Fruit fly (Drosophila melanogaster) whole organism: ENCODE results near the gene lab.

Experiments
- CG8478 ChIP-seq: fragments of >200 bp; optimal IDR thresholded peaks from 2 replicates; lab custom pipeline; 2018; ENCODE audit warnings: inconsistent platforms
- Dll ChIP-seq: fragments of >200 bp; optimal IDR thresholded peaks from 2 replicates; lab custom pipeline; 2017
- EcR ChIP-seq, 2 experiments: fragments of >200 bp; optimal IDR thresholded peaks; 2 replicates each; lab custom pipeline; 2017; ENCODE audit warnings: missing biosample characterization in 2 of 2, missing genetic modification characterization in 2 of 2, missing genetic modification reagents in 2 of 2
- pan ChIP-seq: fragments of >200 bp; optimal IDR thresholded peaks from 2 replicates; lab custom pipeline; 2017
- psq ChIP-seq: fragments of >200 bp; optimal IDR thresholded peaks from 2 replicates; lab custom pipeline; 2017
- usp ChIP-seq: fragments of >200 bp; optimal IDR thresholded peaks from 2 replicates; lab custom pipeline; 2017; ENCODE audit warnings: missing biosample characterization, missing genetic modification characterization, mixed read lengths

lab gene

dm6 chr3R:6687219-6687618 lies 8.8 kb upstream of the lab start:
- TF ChIP-seq CG8478 (no peak), usp (no peak), EcR (GFP tag; optimal IDR thresholded peaks at IDR 0.05; lab: Kevin White, UChicago) (no peak), pan (lab: Kevin White, UChicago) (no peak), psq (no peak), Dll (no peak)

dm6 chr3R:6686428-6686827 lies 8.0 kb upstream of the lab start, which contains the start of gene Ccp84Ag:
TSS of gene Ccp84Ag (plus strand) at chr3R:6686728.
- TF ChIP-seq pan (lab: Kevin White, UChicago): no peak
- no peak for TF ChIP-seq EcR (GFP tag; optimal IDR thresholded peaks at IDR 0.05; lab: Kevin White, UChicago)
- TF ChIP-seq CG8478: no peak
- TF ChIP-seq psq: no peak
- no peak for TF ChIP-seq Dll

- TF ChIP-seq EcR (GFP tag; optimal IDR thresholded peaks at IDR 0.05; lab: Kevin White, UChicago) (no peak), psq (no peak), CG8478 (no peak), usp (no peak), Dll (no peak), pan (lab: Kevin White, UChicago) (no peak)
Observed at dm6 chr3R:6684145-6684544, 5.8 kb upstream of the lab start, which contains the start of gene Edg84A. TSS of gene Edg84A (plus strand) at chr3R:6684445.

- no peak for TF ChIP-seq Dll
Observed at dm6 chr3R:6683671-6684070, 5.3 kb upstream of the lab start.

dm6 chr3R:6683135-6683534 lies 4.7 kb upstream of the lab start:
- no peak for TF ChIP-seq pan (lab: Kevin White, UChicago)
- no peak for TF ChIP-seq CG8478
- TF ChIP-seq usp: no peak

- TF ChIP-seq CG8478 (no peak), psq (no peak), EcR (GFP tag; optimal IDR thresholded peaks at IDR 0.05; lab: Kevin White, UChicago) (no peak), pan (lab: Kevin White, UChicago) (no peak), usp (no peak), Dll (no peak)
Observed at dm6 chr3R:6674548-6674947, 3.8 kb downstream of the lab start.

- TF ChIP-seq psq: no peak
- TF ChIP-seq Dll: no peak
- TF ChIP-seq EcR (GFP tag; optimal IDR thresholded peaks at IDR 0.05; lab: Kevin White, UChicago): no peak
- no peak for TF ChIP-seq pan (lab: Kevin White, UChicago)
- TF ChIP-seq CG8478: no peak
- no peak for TF ChIP-seq usp
Observed at dm6 chr3R:6672303-6673007, 5.9 kb downstream of the lab start.

- TF ChIP-seq Dll: no peak
- no peak for TF ChIP-seq pan (lab: Kevin White, UChicago)
- no peak for TF ChIP-seq CG8478
- TF ChIP-seq EcR (GFP tag; optimal IDR thresholded peaks at IDR 0.05; lab: Kevin White, UChicago): no peak
- no peak for TF ChIP-seq usp
- no peak for TF ChIP-seq psq
Observed at dm6 chr3R:6668234-6668633, 10.2 kb downstream of the lab start.

dm6 chr3R:6667245-6667644 lies 11.1 kb downstream of the lab start:
- TF ChIP-seq pan (lab: Kevin White, UChicago) (no peak), Dll (no peak), psq (no peak), CG8478 (no peak), EcR (GFP tag; optimal IDR thresholded peaks at IDR 0.05; lab: Kevin White, UChicago) (no peak), usp (no peak)

- no peak for TF ChIP-seq usp
- TF ChIP-seq EcR (GFP tag; optimal IDR thresholded peaks at IDR 0.05; lab: Kevin White, UChicago): no peak
- no peak for TF ChIP-seq CG8478
Observed at dm6 chr3R:6665117-6665654, 13.2 kb downstream of the lab start.

dm6 chr3R:6664371-6665116 lies 13.8 kb downstream of the lab start:
- TF ChIP-seq pan (lab: Kevin White, UChicago) (no peak), EcR (GFP tag; optimal IDR thresholded peaks at IDR 0.05; lab: Kevin White, UChicago) (no peak), usp (no peak), CG8478 (no peak), Dll (no peak), psq (no peak)

dm6 chr3R:6663289-6663666 lies 15.1 kb downstream of the lab start:
- no peak for TF ChIP-seq EcR (GFP tag; optimal IDR thresholded peaks at IDR 0.05; lab: Kevin White, UChicago)
- no peak for TF ChIP-seq CG8478
- TF ChIP-seq psq: no peak
- no peak for TF ChIP-seq pan (lab: Kevin White, UChicago)

dm6 chr3R:6662613-6663288 lies 15.6 kb downstream of the lab start:
- TF ChIP-seq CG8478 (no peak), pan (lab: Kevin White, UChicago) (no peak), usp (no peak), Dll (no peak)
